Worm (Caenorhabditis elegans): ENCODE measurements around the gene vap-2.

Gene vap-2

DNA sequence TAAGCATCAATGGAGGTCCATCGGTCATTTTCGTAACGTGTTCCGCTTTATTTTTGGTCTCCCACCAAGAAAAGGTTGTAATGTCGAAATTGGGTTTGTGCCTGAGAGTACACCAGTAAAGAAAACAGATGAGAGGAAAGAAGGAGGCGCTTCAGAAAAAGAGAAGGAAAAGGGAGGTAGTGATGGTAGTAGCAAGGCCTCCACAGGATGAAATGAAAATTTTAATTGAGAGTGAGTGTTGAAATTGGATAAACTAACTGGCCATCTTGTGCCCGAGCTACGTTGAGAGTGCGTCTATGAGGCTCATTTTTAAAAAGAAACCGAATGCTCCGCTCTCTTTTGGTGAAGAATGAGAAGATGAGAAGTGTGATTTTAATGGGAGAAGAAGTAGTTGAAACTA is 45.9 kb downstream of the vap-2 start, which contains the start of gene R07A4.2:
Gene R07A4.2, minus strand, starts transcription at position 101 of the 400 bp plus-strand sequence.
- no peak for TF ChIP-seq ceh-39 (tag; optimal IDR thresholded peaks at IDR 0.05)
- TF ChIP-seq unc-62 (GFP tag; optimal IDR thresholded peaks at IDR 0.05) = no peak
- no peak for TF ChIP-seq sptf-1 (tag; optimal IDR thresholded peaks at IDR 0.05)
- no peak for TF ChIP-seq ztf-11 (tag; optimal IDR thresholded peaks at IDR 0.05)
- no peak for TF ChIP-seq blmp-1 (tag; optimal IDR thresholded peaks at IDR 0.05)
- TF ChIP-seq nhr-76 (tag; optimal IDR thresholded peaks at IDR 0.05) = no peak
- no peak for TF ChIP-seq ceh-43 (GFP tag; optimal IDR thresholded peaks at IDR 0.05)
- TF ChIP-seq cnd-1 (tag; optimal IDR thresholded peaks at IDR 0.05) = no peak
- no peak for TF ChIP-seq lin-13 (tag; optimal IDR thresholded peaks at IDR 0.05)
- no peak for TF ChIP-seq elt-3 (tag; optimal IDR thresholded peaks at IDR 0.05)
- TF ChIP-seq unc-39 (tag; optimal IDR thresholded peaks at IDR 0.05) = no peak
- no peak for TF ChIP-seq mab-5 (tag; optimal IDR thresholded peaks at IDR 0.05)
- no peak for TF ChIP-seq zip-8 (tag; optimal IDR thresholded peaks at IDR 0.05)
- TF ChIP-seq lin-32 (GFP tag; optimal IDR thresholded peaks at IDR 0.05) = no peak
- no peak for TF ChIP-seq ces-1 (GFP tag; optimal IDR thresholded peaks at IDR 0.05)
- TF ChIP-seq nhr-12 (tag; optimal IDR thresholded peaks at IDR 0.05) = no peak
- TF ChIP-seq nhr-237 (tag; optimal IDR thresholded peaks at IDR 0.05) = no peak
- TF ChIP-seq mep-1 (tag; optimal IDR thresholded peaks at IDR 0.05) = no peak
